Fruit fly (Drosophila melanogaster): Measurements from ENCODE around the gene Atg6.

DNA sequence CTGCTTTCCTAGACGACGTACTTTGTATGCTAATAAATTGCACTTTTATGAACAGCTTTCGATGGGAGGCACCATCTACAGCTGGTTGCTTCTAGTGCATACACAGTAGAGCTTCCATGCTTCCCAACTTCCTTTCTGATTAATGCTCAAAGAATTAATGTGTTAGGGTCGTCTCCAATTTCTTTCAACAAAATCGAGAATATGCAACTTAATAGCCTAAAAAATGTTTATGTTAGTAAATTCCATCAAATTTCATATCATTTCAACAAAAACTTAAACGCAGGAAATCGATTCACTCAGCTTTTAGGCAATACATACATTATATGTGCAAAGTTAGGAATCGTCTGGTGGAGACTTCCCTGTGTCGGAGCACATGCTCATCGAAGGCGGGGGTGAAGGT is 26.5 kb downstream of the Atg6 start:
- TF ChIP-seq h (GFP tag; optimal IDR thresholded peaks at IDR 0.05) (no peak), Dif (GFP tag; optimal IDR thresholded peaks at IDR 0.05; ENCODE audit: partially characterized antibody) (no peak), Myc (optimal IDR thresholded peaks at IDR 0.05) (no peak), N (GFP tag; optimal IDR thresholded peaks at IDR 0.05) (no peak), CG9705 (GFP tag; optimal IDR thresholded peaks at IDR 0.05) (no peak), psq (GFP tag; optimal IDR thresholded peaks at IDR 0.05) (no peak), usp (GFP tag; optimal IDR thresholded peaks at IDR 0.05) (no peak), fru (GFP tag; optimal IDR thresholded peaks at IDR 0.05) (no peak)
